Worm (Caenorhabditis elegans) whole organism, late embryonic: ENCODE results near the gene vha-1.

Source experiments
- ceh-9 ChIP-seq: sonication (generic microtip); optimal IDR thresholded peaks from 2 replicates; lab custom pipeline; 2016; ENCODE audit warnings: mild to moderate bottlenecking, missing genetic modification characterization, inconsistent platforms, missing compliant biosample characterization
- pros-1 ChIP-seq: fragments of 150-350 bp; optimal IDR thresholded peaks from 2 replicates; lab custom pipeline; 2014; ENCODE audit warnings: missing biosample characterization, missing genetic modification reagents, missing genetic modification characterization

DNA sequence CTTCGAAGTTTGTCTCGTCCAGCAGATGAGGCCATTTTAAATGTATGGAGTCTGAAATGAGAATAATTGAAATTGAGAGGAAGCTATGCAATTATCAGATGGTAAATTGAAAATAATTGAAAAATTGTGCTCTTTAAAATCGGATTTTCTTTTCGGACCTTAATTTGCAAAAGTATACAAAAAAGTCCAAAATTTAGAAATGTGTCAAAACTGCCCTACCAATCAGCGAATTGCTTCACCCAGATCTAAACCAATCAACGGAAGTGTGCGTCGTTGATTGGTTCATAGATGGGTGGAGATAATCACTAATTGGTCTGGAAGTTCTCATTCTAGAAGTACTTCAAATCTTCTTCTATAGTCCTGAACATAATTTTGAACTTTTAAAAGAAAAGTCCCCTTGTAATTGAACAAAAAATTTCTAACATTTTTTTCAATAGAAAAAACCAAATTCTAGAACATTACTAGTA, 8.6 kb downstream of the vha-1 start, which contains the start of gene R10E11.5:
- no peak for TF ChIP-seq pros-1 (tag; lab: Kevin White, UChicago)
- TF ChIP-seq ceh-9 (tag; lab: Kevin White, UChicago), result no peak
